Worm (Caenorhabditis elegans) whole organism, L4 larva: ENCODE results near the gene Y45F10A.7.

Experiments used
- F37D6.2 ChIP-seq: sonication (generic microtip); optimal IDR thresholded peaks from 2 replicates; lab custom pipeline; 2016; ENCODE audit warnings: mild to moderate bottlenecking, missing genetic modification characterization, missing compliant biosample characterization
- F49E8.2 ChIP-seq: sonication (generic microtip); optimal IDR thresholded peaks from 2 replicates; lab custom pipeline; 2016; ENCODE audit warnings: missing compliant biosample characterization, mild to moderate bottlenecking, missing genetic modification characterization, borderline replicate concordance
- T20F7.1 ChIP-seq: fragments of 200-800 bp; sonication (Bioruptor generic); optimal IDR thresholded peaks from 2 replicates; lab custom pipeline; 2018; ENCODE audit warnings: mild to moderate bottlenecking, missing genetic modification characterization, missing compliant biosample characterization
- Y48G9A.11 ChIP-seq: fragments of 200-800 bp; sonication (Bioruptor generic); IDR thresholded peaks from 2 replicates; pipeline ENCODE4 v1.3.6; 2022; ENCODE audit warnings: missing genetic modification reagents, missing genetic modification characterization, missing compliant biosample characterization
- aha-1 ChIP-seq: fragments of 150-350 bp; peaks from one replicate; lab custom pipeline; 2014; ENCODE audit warnings: missing biosample characterization, missing genetic modification characterization
- arid-1 ChIP-seq: fragments of 200-800 bp; sonication (Bioruptor generic); conservative IDR thresholded peaks from 2 replicates; pipeline ENCODE4 v1.3.6; 2022; ENCODE audit warnings: missing genetic modification reagents, missing genetic modification characterization, missing compliant biosample characterization
- ceh-44 ChIP-seq: fragments of 200-800 bp; sonication (Bioruptor generic); IDR thresholded peaks from 2 replicates; pipeline ENCODE4 v1.3.6; 2022; ENCODE audit warnings: missing genetic modification reagents, missing genetic modification characterization, missing compliant biosample characterization
- daf-16 ChIP-seq, 3 experiments: sonication (generic microtip); optimal IDR thresholded peaks; 2 replicates each; lab custom pipeline; 2016 to 2017; ENCODE audit warnings: missing genetic modification characterization in 3 of 3, missing genetic modification reagents in 3 of 3, mild to moderate bottlenecking in 2 of 3, missing compliant biosample characterization in 2 of 3, missing biosample characterization in 1 of 3, moderate library complexity in 1 of 3
- daf-8 ChIP-seq: fragments of 200-800 bp; sonication (Bioruptor generic); IDR thresholded peaks from 2 replicates; pipeline ENCODE4 v1.3.6; 2022; ENCODE audit warnings: missing genetic modification characterization, missing compliant biosample characterization
- gei-8 ChIP-seq: fragments of 200-800 bp; sonication (Bioruptor generic); optimal IDR thresholded peaks from 2 replicates; lab custom pipeline; 2018; ENCODE audit warnings: mild to moderate bottlenecking, missing genetic modification characterization, missing compliant biosample characterization
- hlh-30 ChIP-seq: sonication (generic microtip); optimal IDR thresholded peaks from 2 replicates; lab custom pipeline; 2017; ENCODE audit warnings: antibody characterized with exemption, mild to moderate bottlenecking, missing genetic modification characterization, missing compliant biosample characterization; ENCODE audit not compliant: insufficient read depth
- hmg-1.1 ChIP-seq: fragments of 200-800 bp; sonication (Bioruptor generic); IDR thresholded peaks from 2 replicates; pipeline ENCODE4 v1.3.6; 2022; ENCODE audit warnings: missing genetic modification reagents, missing genetic modification characterization, missing compliant biosample characterization
- lin-15B ChIP-seq: fragments of 150-350 bp; sonication (generic microtip); optimal IDR thresholded peaks from 3 replicates; lab custom pipeline; 2014; ENCODE audit warnings: missing biosample characterization, missing genetic modification characterization
- lin-38 ChIP-seq: fragments of 200-800 bp; sonication (Bioruptor generic); IDR thresholded peaks from 2 replicates; pipeline ENCODE4 v1.3.6; 2022; ENCODE audit warnings: missing genetic modification reagents, missing genetic modification characterization, missing compliant biosample characterization
- lsy-2 ChIP-seq, 2 experiments: fragments of 150-350 bp in 1 of 2; sonication (generic microtip) in 1 of 2; optimal IDR thresholded peaks; 2 replicates each; lab custom pipeline; 2014 to 2017; ENCODE audit warnings: missing biosample characterization in 2 of 2, missing genetic modification characterization in 2 of 2
- madf-5 ChIP-seq, 2 experiments: fragments of 200-800 bp; sonication (Bioruptor generic); IDR thresholded peaks; 2 replicates each; pipeline ENCODE4 v1.3.6; 2022; ENCODE audit warnings: missing compliant biosample characterization in 2 of 2, missing genetic modification characterization in 2 of 2
- mes-2 ChIP-seq: sonication (generic microtip); optimal IDR thresholded peaks from 2 replicates; lab custom pipeline; 2016; ENCODE audit warnings: missing genotype, mild to moderate bottlenecking, missing genetic modification characterization, missing compliant biosample characterization; ENCODE audit not compliant: poor library complexity, severe bottlenecking
- nhr-11 ChIP-seq: fragments of 150-350 bp; optimal IDR thresholded peaks from 2 replicates; lab custom pipeline; 2014; ENCODE audit warnings: missing biosample characterization, missing genetic modification characterization
- nhr-48 ChIP-seq: sonication (generic microtip); optimal IDR thresholded peaks from 2 replicates; lab custom pipeline; 2016; ENCODE audit warnings: mild to moderate bottlenecking, missing genetic modification characterization, missing compliant biosample characterization
- nhr-6 ChIP-seq: fragments of 150-350 bp; optimal IDR thresholded peaks from 2 replicates; lab custom pipeline; 2014; ENCODE audit warnings: missing biosample characterization, missing genetic modification characterization
- nhr-77 ChIP-seq: fragments of 150-350 bp; optimal IDR thresholded peaks from 2 replicates; lab custom pipeline; 2014; ENCODE audit warnings: missing biosample characterization, missing genetic modification characterization
- pha-4 ChIP-seq, 2 experiments: fragments of 150-350 bp in 1 of 2; fragments of 200-800 bp in 1 of 2; sonication (Bioruptor generic) in 1 of 2; IDR thresholded peaks in 1 of 2; optimal IDR thresholded peaks in 1 of 2; 2 replicates each; pipeline versions ENCODE4 v1.3.6 to Lab custom; 2014 to 2022; ENCODE audit warnings: missing genetic modification characterization in 2 of 2, missing genetic modification reagents in 2 of 2, missing biosample characterization in 1 of 2, missing compliant biosample characterization in 1 of 2
- php-3 ChIP-seq: fragments of 200-800 bp; sonication (Bioruptor generic); IDR thresholded peaks from 2 replicates; pipeline ENCODE4 v1.3.6; 2022; ENCODE audit warnings: missing genetic modification reagents, missing genetic modification characterization, missing compliant biosample characterization
- saeg-2 ChIP-seq: fragments of 200-800 bp; sonication (Bioruptor generic); IDR thresholded peaks from 2 replicates; pipeline ENCODE4 v1.3.6; 2022; ENCODE audit warnings: missing genetic modification reagents, missing genetic modification characterization, missing compliant biosample characterization
- snpc-1.2 ChIP-seq: fragments of 200-800 bp; sonication (Bioruptor generic); IDR thresholded peaks from 2 replicates; pipeline ENCODE4 v1.3.6; 2022; ENCODE audit warnings: missing genetic modification reagents, missing genetic modification characterization, missing compliant biosample characterization
- snpc-4 ChIP-seq: fragments of 150-350 bp; optimal IDR thresholded peaks from 2 replicates; lab custom pipeline; 2014; ENCODE audit warnings: missing biosample characterization, missing genetic modification characterization
- spr-1 ChIP-seq: sonication (generic microtip); optimal IDR thresholded peaks from 2 replicates; lab custom pipeline; 2016; ENCODE audit warnings: mild to moderate bottlenecking, missing genetic modification characterization, missing compliant biosample characterization
- unc-130 ChIP-seq: sonication (generic microtip); optimal IDR thresholded peaks from 2 replicates; lab custom pipeline; 2016; ENCODE audit warnings: missing genetic modification reagents, missing genetic modification characterization, missing compliant biosample characterization
- unc-62 ChIP-seq, 3 experiments: fragments of 150-350 bp in 1 of 3; sonication (generic microtip); optimal IDR thresholded peaks in 2 of 3; peaks in 1 of 3; 1 replicate in 1 of 3; 2 replicates in 2 of 3; lab custom pipeline; 2014 to 2017; ENCODE audit warnings: missing biosample characterization in 3 of 3, missing genetic modification characterization in 3 of 3, missing genetic modification reagents in 3 of 3, missing genotype in 1 of 3
- zip-11 ChIP-seq: fragments of 200-800 bp; sonication (Bioruptor generic); IDR thresholded peaks from 2 replicates; pipeline ENCODE4 v1.3.6; 2022; ENCODE audit warnings: missing genetic modification characterization, missing compliant biosample characterization

Gene Y45F10A.7

DNA sequence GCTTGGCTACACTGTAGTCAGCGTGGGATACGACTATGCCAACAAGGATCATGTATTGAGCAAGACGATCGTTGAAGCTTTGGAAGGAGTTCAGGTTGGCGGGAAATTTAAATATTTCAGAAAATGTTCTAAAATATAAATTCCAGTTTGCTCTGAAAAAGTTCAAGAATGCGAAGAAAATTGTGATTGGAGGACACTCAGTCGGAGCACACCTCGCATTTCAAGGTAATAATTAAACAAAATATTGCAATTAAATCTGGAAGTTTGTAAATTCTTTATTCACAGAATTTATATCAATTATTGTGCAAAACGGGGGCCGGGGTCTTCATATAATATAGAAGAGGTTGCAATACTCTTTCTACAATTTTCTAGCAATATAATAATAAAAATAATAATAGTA is 17.7 kb downstream of the Y45F10A.7 start:
- peak; percentile 31 for TF ChIP-seq unc-130 (GFP tag; lab: Kevin White, UChicago)
- TF ChIP-seq nhr-11 (tag; lab: Kevin White, UChicago): no peak
- peak; percentile 10 for TF ChIP-seq F49E8.2
- TF ChIP-seq snpc-1.2: peak; percentile 66; the same call in 1 of the 2 replicates
- TF ChIP-seq pha-4 (GFP tag; IDR thresholded peaks at IDR 0.05; lab: Robert Waterston, UW): peak; percentile 31; the same call in 1 of the 2 replicates
- no peak for TF ChIP-seq pha-4 (tag; optimal IDR thresholded peaks at IDR 0.05; lab: Kevin White, UChicago)
- peak; percentile 58; the same call in 1 of the 2 replicates for TF ChIP-seq lin-38 (GFP tag; lab: Robert Waterston, UW)
- TF ChIP-seq gei-8: no peak
- no peak for TF ChIP-seq saeg-2 (GFP tag; lab: Robert Waterston, UW)

ce11 chrIV:13512112-13512569 is 19.8 kb downstream of the Y45F10A.7 start, which contains the start of gene puf-3:
Gene puf-3 (minus strand): TSS chrIV:13512162.
- TF ChIP-seq php-3 (GFP tag; lab: Robert Waterston, UW) (no peak), F37D6.2 (tag; lab: Kevin White, UChicago) (no peak), lin-38 (GFP tag; lab: Robert Waterston, UW) (peak; percentile 69), ceh-44 (GFP tag; lab: Robert Waterston, UW) (no peak), spr-1 (tag; lab: Kevin White, UChicago) (no peak), nhr-77 (tag; lab: Kevin White, UChicago) (no peak), nhr-6 (tag; lab: Kevin White, UChicago) (no peak), T20F7.1 (GFP tag; lab: Kevin White, UChicago) (no peak), zip-11 (GFP tag; lab: Robert Waterston, UW) (no peak), saeg-2 (GFP tag; lab: Robert Waterston, UW) (no peak), madf-5 (GFP tag; IDR thresholded peaks at IDR 0.05; lab: Robert Waterston, UW) (no peak), F49E8.2 (peak; percentile 86), lin-15B (no peak), snpc-4 (tag; lab: Kevin White, UChicago) (no peak), gei-8 (no peak), unc-130 (GFP tag; lab: Kevin White, UChicago) (peak; percentile 63), snpc-1.2 (peak; percentile 94), hmg-1.1 (GFP tag; lab: Robert Waterston, UW) (no peak), Y48G9A.11 (GFP tag; lab: Robert Waterston, UW) (peak; percentile 46; the same call in 1 of the 2 replicates), nhr-48 (tag; lab: Kevin White, UChicago) (no peak), arid-1 (no peak)

- no peak for TF ChIP-seq F37D6.2 (tag; lab: Kevin White, UChicago)
- peak; percentile 53; the same call in 1 of the 2 replicates for TF ChIP-seq snpc-1.2
- TF ChIP-seq arid-1: 0 out of 2 replicates have a peak, but pooled peaks have one; percentile 16
- no peak for TF ChIP-seq nhr-77 (tag; lab: Kevin White, UChicago)
- TF ChIP-seq unc-62 (GFP tag; optimal IDR thresholded peaks at IDR 0.05 in 1 of 2; lab: Kevin White, UChicago): peak in 1 of 2 experiments; percentile 23
- TF ChIP-seq unc-62 (tag; optimal IDR thresholded peaks at IDR 0.05; lab: Kevin White, UChicago): no peak
- TF ChIP-seq aha-1 (tag; lab: Kevin White, UChicago): peak; percentile 76
- no peak for TF ChIP-seq daf-16 (GFP tag; optimal IDR thresholded peaks at IDR 0.05; lab: Kevin White, UChicago)
- peak; percentile 23 for TF ChIP-seq daf-16 (tag; optimal IDR thresholded peaks at IDR 0.05; lab: Kevin White, UChicago)
- TF ChIP-seq pha-4 (GFP tag; IDR thresholded peaks at IDR 0.05; lab: Robert Waterston, UW): 0 out of 2 replicates have a peak, but pooled peaks have one; percentile 31
- no peak for TF ChIP-seq pha-4 (tag; optimal IDR thresholded peaks at IDR 0.05; lab: Kevin White, UChicago)
Observed at ce11 chrIV:13513010-13513409, 20.6 kb downstream of the Y45F10A.7 start.

DNA sequence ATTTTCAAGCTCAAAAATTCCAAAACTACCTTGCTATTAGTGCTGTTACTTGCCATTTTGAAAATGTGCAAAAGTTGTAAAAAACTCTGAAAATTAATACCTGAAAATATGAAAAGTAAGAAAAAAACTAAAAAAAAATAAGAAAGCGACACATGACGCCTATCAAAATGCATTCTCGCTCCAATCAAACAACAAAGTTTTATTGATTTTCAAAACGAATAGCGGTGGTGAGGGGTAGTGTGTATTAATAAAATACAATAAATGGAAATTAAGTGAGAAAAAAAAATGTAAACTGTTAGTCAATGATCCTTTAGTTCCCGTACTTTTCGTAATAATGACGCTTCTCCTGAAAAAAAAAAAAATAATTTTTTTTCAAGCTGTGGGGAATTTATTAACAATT is 29.4 kb downstream of the Y45F10A.7 start, which contains the start of gene dcap-2:
TSS of gene dcap-2 (minus strand) at position 86 of the 400 bp plus-strand sequence.
- TF ChIP-seq hlh-30 (peak; percentile 81), lsy-2 (tag; optimal IDR thresholded peaks at IDR 0.05; lab: Kevin White, UChicago) (peak in 1 of 2 experiments; percentile 32), mes-2 (tag; lab: Kevin White, UChicago) (peak; percentile 5), lin-38 (GFP tag; lab: Robert Waterston, UW) (peak; percentile 53), daf-8 (GFP tag; lab: Robert Waterston, UW) (no peak)
